Worm (Caenorhabditis elegans): ENCODE data around the gene C18A11.2.

The C18A11.2 gene

ce11 chrX:8022728-8023127 lies 44.6 kb upstream of the C18A11.2 start (continued):
- TF ChIP-seq egl-27 (tag; optimal IDR thresholded peaks at IDR 0.05) (no peak), ZK337.2 (GFP tag; IDR thresholded peaks at IDR 0.05) (no peak), ZK546.5 (tag; optimal IDR thresholded peaks at IDR 0.05) (no peak), zip-11 (GFP tag; IDR thresholded peaks at IDR 0.05) (no peak), nhr-28 (tag; optimal IDR thresholded peaks at IDR 0.05) (peak; percentile 56), nhr-77 (tag; optimal IDR thresholded peaks at IDR 0.05) (peak; percentile 74), Y105C5A.15 (GFP tag; IDR thresholded peaks at IDR 0.05) (no peak), Y5F2A.4 (GFP tag; optimal IDR thresholded peaks at IDR 0.05) (no peak), rbr-2 (tag; optimal IDR thresholded peaks at IDR 0.05) (no peak), mdt-29 (GFP tag; IDR thresholded peaks at IDR 0.05) (0 out of 2 replicates have a peak, but pooled peaks have one; percentile 37), nhr-48 (tag; optimal IDR thresholded peaks at IDR 0.05) (no peak), lin-39 (tag; optimal IDR thresholded peaks at IDR 0.05) (no peak), lin-13 (GFP tag; optimal IDR thresholded peaks at IDR 0.05) (no peak), daf-19 (GFP tag; conservative IDR thresholded peaks at IDR 0.05) (no peak), mxl-3 (GFP tag; optimal IDR thresholded peaks at IDR 0.05) (peak; percentile 48), skn-1 (tag; optimal IDR thresholded peaks at IDR 0.05) (no peak), mdl-1 (tag; optimal IDR thresholded peaks at IDR 0.05) (peak in 1 of 2 experiments; percentile 75), T20F7.1 (GFP tag; optimal IDR thresholded peaks at IDR 0.05) (no peak), F37D6.2 (tag; optimal IDR thresholded peaks at IDR 0.05) (no peak), tag-97 (GFP tag; IDR thresholded peaks at IDR 0.05) (no peak), lin-1 (GFP tag; IDR thresholded peaks at IDR 0.05) (peak; percentile 44; the same call in 1 of the 2 replicates), nhr-237 (tag; optimal IDR thresholded peaks at IDR 0.05) (no peak), lin-38 (GFP tag; IDR thresholded peaks at IDR 0.05) (no peak), zfp-3 (GFP tag; conservative IDR thresholded peaks at IDR 0.05) (0 out of 2 replicates have a peak, but pooled peaks have one; percentile 23), ceh-28 (tag; optimal IDR thresholded peaks at IDR 0.05) (no peak), snpc-1.2 (GFP tag; IDR thresholded peaks at IDR 0.05) (no peak), F26F4.8 (GFP tag; conservative IDR thresholded peaks at IDR 0.05) (no peak), aha-1 (tag) (no peak), hif-1 (tag; optimal IDR thresholded peaks at IDR 0.05) (peak in 1 of 2 experiments; percentile 45), T26A8.4 (GFP tag; IDR thresholded peaks at IDR 0.05) (0 out of 2 replicates have a peak, but pooled peaks have one; percentile 20), hlh-30 (tag; optimal IDR thresholded peaks at IDR 0.05; ENCODE audit: insufficient read depth) (peak; percentile 52), spr-1 (tag; optimal IDR thresholded peaks at IDR 0.05) (no peak), sdz-12 (GFP tag; optimal IDR thresholded peaks at IDR 0.05) (no peak), spr-3 (GFP tag; optimal IDR thresholded peaks at IDR 0.05) (no peak), saeg-2 (GFP tag; IDR thresholded peaks at IDR 0.05) (0 out of 2 replicates have a peak, but pooled peaks have one; percentile 38), tra-1 (GFP tag; IDR thresholded peaks at IDR 0.05) (no peak), madf-5 (GFP tag; IDR thresholded peaks at IDR 0.05) (no peak), gei-8 (GFP tag; optimal IDR thresholded peaks at IDR 0.05) (no peak), lin-29 (GFP tag; IDR thresholded peaks at IDR 0.05) (no peak), ztf-7 (tag; optimal IDR thresholded peaks at IDR 0.05) (no peak), attf-4 (tag; optimal IDR thresholded peaks at IDR 0.05) (no peak), php-3 (GFP tag; IDR thresholded peaks at IDR 0.05) (0 out of 2 replicates have a peak, but pooled peaks have one; percentile 38)

ce11 chrX:8026709-8027108 lies 40.7 kb upstream of the C18A11.2 start:
- TF ChIP-seq unc-130 (GFP tag; optimal IDR thresholded peaks at IDR 0.05) (no peak), daf-16 (GFP tag; optimal IDR thresholded peaks at IDR 0.05) (no peak), daf-16 (tag; optimal IDR thresholded peaks at IDR 0.05) (peak; percentile 83), spr-1 (tag; optimal IDR thresholded peaks at IDR 0.05) (no peak), dpl-1 (GFP tag; optimal IDR thresholded peaks at IDR 0.05) (no peak), ceh-28 (tag; optimal IDR thresholded peaks at IDR 0.05) (no peak), nhr-77 (tag; optimal IDR thresholded peaks at IDR 0.05) (peak; percentile 64), jun-1 (tag; optimal IDR thresholded peaks at IDR 0.05) (no peak), mxl-3 (GFP tag; optimal IDR thresholded peaks at IDR 0.05) (no peak), pqm-1 (tag; optimal IDR thresholded peaks at IDR 0.05) (no peak), ZK546.5 (tag; optimal IDR thresholded peaks at IDR 0.05) (no peak), pha-4 (GFP tag; IDR thresholded peaks at IDR 0.05) (no peak), pha-4 (tag; optimal IDR thresholded peaks at IDR 0.05) (no peak), nhr-6 (tag; optimal IDR thresholded peaks at IDR 0.05) (no peak), zfp-3 (GFP tag; conservative IDR thresholded peaks at IDR 0.05) (no peak), dmd-8 (GFP tag; IDR thresholded peaks at IDR 0.05) (no peak), vab-7 (GFP tag; IDR thresholded peaks at IDR 0.05) (no peak), daf-19 (GFP tag; conservative IDR thresholded peaks at IDR 0.05) (no peak), spr-3 (GFP tag; optimal IDR thresholded peaks at IDR 0.05) (no peak)
